Worm (Caenorhabditis elegans): ENCODE results near the gene nhr-103.

DNA sequence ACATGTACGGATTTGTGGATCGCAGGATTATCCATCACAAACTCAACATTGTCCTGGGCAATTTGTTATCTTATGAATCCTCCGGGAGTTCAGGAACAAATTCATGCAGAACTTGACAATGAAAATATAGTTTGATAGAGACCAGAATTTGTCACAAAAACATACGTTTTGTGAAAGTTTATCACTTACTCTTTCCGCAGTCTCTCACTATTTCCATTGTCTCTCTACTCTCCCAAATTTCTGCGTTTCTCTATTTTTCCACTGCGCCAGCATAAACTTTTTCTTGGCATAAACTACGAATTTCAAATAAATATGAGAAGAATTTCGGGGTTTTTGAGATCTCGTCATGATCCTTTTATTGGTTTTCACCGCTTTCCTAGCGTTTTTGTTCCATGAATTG lies 17.4 kb downstream of the nhr-103 start, which contains the start of gene cyp-33C3:
- TF ChIP-seq snpc-4 (tag; optimal IDR thresholded peaks at IDR 0.05): no peak
- no peak for TF ChIP-seq nhr-11 (tag; optimal IDR thresholded peaks at IDR 0.05)
- TF ChIP-seq lin-13 (GFP tag; optimal IDR thresholded peaks at IDR 0.05): no peak
- no peak for TF ChIP-seq unc-62 (GFP tag; optimal IDR thresholded peaks at IDR 0.05)
- TF ChIP-seq nhr-25 (tag; optimal IDR thresholded peaks at IDR 0.05): no peak
- no peak for TF ChIP-seq nhr-129 (tag; optimal IDR thresholded peaks at IDR 0.05)
- no peak for TF ChIP-seq nhr-237 (tag; optimal IDR thresholded peaks at IDR 0.05)
- no peak for TF ChIP-seq alr-1 (tag; optimal IDR thresholded peaks at IDR 0.05)
- no peak for TF ChIP-seq peb-1 (tag; optimal IDR thresholded peaks at IDR 0.05)
- TF ChIP-seq nhr-12 (tag; optimal IDR thresholded peaks at IDR 0.05): no peak
- no peak for TF ChIP-seq lin-39 (tag; optimal IDR thresholded peaks at IDR 0.05)
- TF ChIP-seq ama-1 (optimal IDR thresholded peaks at IDR 0.05): no peak
- no peak for TF ChIP-seq sma-9 (GFP tag; optimal IDR thresholded peaks at IDR 0.05)
- TF ChIP-seq sma-9 (tag; optimal IDR thresholded peaks at IDR 0.05): no peak
- TF ChIP-seq blmp-1 (tag; optimal IDR thresholded peaks at IDR 0.05; ENCODE audit: insufficient read depth): no peak
